Fruit fly (Drosophila melanogaster) whole organism, prepupa: ENCODE data around the gene LysRS.

Source experiments
- Blimp-1 ChIP-seq: fragments of 200-800 bp; sonication (Bioruptor generic); optimal IDR thresholded peaks from 3 replicates; lab custom pipeline; 2017; ENCODE audit warnings: missing biosample characterization, missing genetic modification characterization, mild to moderate bottlenecking, moderate library complexity, missing genetic modification reagents
- CG10669 ChIP-seq: fragments of 200-800 bp; sonication (Bioruptor generic); optimal IDR thresholded peaks from 3 replicates; lab custom pipeline; 2018; ENCODE audit warnings: missing biosample characterization, mild to moderate bottlenecking, missing genetic modification characterization, moderate library complexity
- CG11762 ChIP-seq: fragments of 200-800 bp; sonication (Bioruptor generic); optimal IDR thresholded peaks from 3 replicates; lab custom pipeline; 2016; ENCODE audit warnings: missing biosample characterization, missing genetic modification characterization; ENCODE audit not compliant: insufficient read depth
- CG11902 ChIP-seq: fragments of 200-800 bp; sonication (Bioruptor generic); optimal IDR thresholded peaks from 3 replicates; lab custom pipeline; 2016; ENCODE audit warnings: missing biosample characterization, missing genetic modification characterization
- CG15336 ChIP-seq: fragments of 200-800 bp; sonication (Bioruptor generic); IDR thresholded peaks from 2 replicates; pipeline ENCODE4 v1.3.6; 2022; ENCODE audit warnings: missing biosample characterization, missing genetic modification characterization
- CG1621 ChIP-seq: fragments of 200-800 bp; sonication (Bioruptor generic); optimal IDR thresholded peaks from 3 replicates; lab custom pipeline; 2018; ENCODE audit warnings: missing biosample characterization, mild to moderate bottlenecking, missing genetic modification characterization
- CG16779 ChIP-seq: fragments of 200-800 bp; sonication (Bioruptor generic); optimal IDR thresholded peaks from 3 replicates; lab custom pipeline; 2017; ENCODE audit warnings: missing biosample characterization, mild to moderate bottlenecking, missing genetic modification characterization
- CG3032 ChIP-seq: fragments of 200-800 bp; optimal IDR thresholded peaks from 2 replicates; lab custom pipeline; 2019; ENCODE audit warnings: missing biosample characterization, mild to moderate bottlenecking, missing genetic modification characterization, moderate library complexity
- CG31627 ChIP-seq: fragments of 200-800 bp; sonication (Bioruptor generic); optimal IDR thresholded peaks from 3 replicates; lab custom pipeline; 2016; ENCODE audit warnings: missing biosample characterization, missing genetic modification characterization
- CG32006 ChIP-seq: fragments of 200-800 bp; sonication (Bioruptor generic); optimal IDR thresholded peaks from 3 replicates; lab custom pipeline; 2017; ENCODE audit warnings: missing biosample characterization, mild to moderate bottlenecking, missing genetic modification characterization
- CG3919 ChIP-seq: fragments of 200-800 bp; sonication (Bioruptor generic); optimal IDR thresholded peaks from 3 replicates; lab custom pipeline; 2016; ENCODE audit warnings: missing biosample characterization, missing genetic modification characterization
- CG4318 ChIP-seq: fragments of 200-800 bp; sonication (Bioruptor generic); optimal IDR thresholded peaks from 3 replicates; lab custom pipeline; 2017; ENCODE audit warnings: missing biosample characterization, mild to moderate bottlenecking, missing genetic modification characterization
- CG6163 ChIP-seq: fragments of 200-800 bp; sonication (Bioruptor generic); IDR thresholded peaks from 3 replicates; pipeline ENCODE4 v1.3.6; 2022; ENCODE audit warnings: missing biosample characterization, missing genetic modification characterization
- CG6854 ChIP-seq: fragments of 200-800 bp; sonication (Bioruptor generic); optimal IDR thresholded peaks from 2 replicates; lab custom pipeline; 2017; ENCODE audit warnings: missing biosample characterization, mild to moderate bottlenecking, missing genetic modification characterization
- CG8119 ChIP-seq: fragments of 200-800 bp; sonication (Bioruptor generic); IDR thresholded peaks from 3 replicates; pipeline ENCODE4 v1.3.6; 2022; ENCODE audit warnings: missing biosample characterization, missing genetic modification characterization
- CG8319 ChIP-seq: fragments of 200-800 bp; sonication (Bioruptor generic); optimal IDR thresholded peaks from 3 replicates; lab custom pipeline; 2016; ENCODE audit warnings: missing biosample characterization, missing genetic modification characterization
- CG8632 ChIP-seq: fragments of 200-800 bp; sonication (Bioruptor generic); optimal IDR thresholded peaks from 3 replicates; lab custom pipeline; 2016; ENCODE audit warnings: missing biosample characterization, missing genetic modification characterization
- Eip75B ChIP-seq: fragments of 200-800 bp; sonication (Bioruptor generic); optimal IDR thresholded peaks from 3 replicates; lab custom pipeline; 2016; ENCODE audit warnings: missing biosample characterization, missing genetic modification characterization
- Eip93F ChIP-seq: fragments of 200-800 bp; sonication (Bioruptor generic); optimal IDR thresholded peaks from 2 replicates; lab custom pipeline; 2016; ENCODE audit warnings: missing biosample characterization, mild to moderate bottlenecking, missing genetic modification characterization
- Ets21C ChIP-seq: fragments of 200-800 bp; sonication (Bioruptor generic); optimal IDR thresholded peaks from 3 replicates; lab custom pipeline; 2016; ENCODE audit warnings: missing biosample characterization, missing genetic modification characterization
- Ets96B ChIP-seq: fragments of 200-800 bp; optimal IDR thresholded peaks from 2 replicates; lab custom pipeline; 2019; ENCODE audit warnings: missing biosample characterization, mild to moderate bottlenecking, missing genetic modification characterization, moderate library complexity
- Hr38 ChIP-seq: sonication (Bioruptor generic); optimal IDR thresholded peaks from 2 replicates; lab custom pipeline; 2016; ENCODE audit warnings: missing biosample characterization, missing genetic modification characterization
- Hr39 ChIP-seq: fragments of 200-800 bp; sonication (Bioruptor generic); optimal IDR thresholded peaks from 2 replicates; lab custom pipeline; 2016; ENCODE audit warnings: missing biosample characterization, missing genetic modification characterization
- Lpt ChIP-seq: fragments of 200-800 bp; sonication (Bioruptor generic); optimal IDR thresholded peaks from 3 replicates; lab custom pipeline; 2016; ENCODE audit warnings: missing biosample characterization, missing genetic modification characterization
- Met ChIP-seq: fragments of 200-800 bp; sonication (Bioruptor generic); optimal IDR thresholded peaks from 3 replicates; lab custom pipeline; 2016; ENCODE audit warnings: missing biosample characterization, missing genetic modification characterization
- OdsH ChIP-seq: fragments of 200-800 bp; sonication (Bioruptor generic); optimal IDR thresholded peaks from 3 replicates; lab custom pipeline; 2016; ENCODE audit warnings: missing biosample characterization, missing genetic modification characterization
- Smox ChIP-seq: fragments of 200-800 bp; sonication (Bioruptor generic); optimal IDR thresholded peaks from 3 replicates; lab custom pipeline; 2016; ENCODE audit warnings: missing biosample characterization, missing genetic modification characterization
- Sox15 ChIP-seq: fragments of 200-800 bp; sonication (Bioruptor generic); optimal IDR thresholded peaks from 3 replicates; lab custom pipeline; 2016; ENCODE audit warnings: missing biosample characterization, missing genetic modification characterization
- achi ChIP-seq: fragments of 200-800 bp; sonication (Bioruptor generic); optimal IDR thresholded peaks from 3 replicates; lab custom pipeline; 2016; ENCODE audit warnings: missing biosample characterization, missing genetic modification characterization
- acj6 ChIP-seq: fragments of 200-800 bp; sonication (Bioruptor generic); optimal IDR thresholded peaks from 3 replicates; lab custom pipeline; 2016; ENCODE audit warnings: missing biosample characterization, missing genetic modification characterization
- dac ChIP-seq: fragments of 200-800 bp; sonication (Bioruptor generic); optimal IDR thresholded peaks from 2 replicates; lab custom pipeline; 2017; ENCODE audit warnings: missing biosample characterization, mild to moderate bottlenecking, missing genetic modification characterization
- dsx ChIP-seq: fragments of 200-800 bp; optimal IDR thresholded peaks from 3 replicates; lab custom pipeline; 2019; ENCODE audit warnings: missing biosample characterization, mild to moderate bottlenecking, missing genetic modification characterization, moderate library complexity; ENCODE audit not compliant: poor library complexity, severe bottlenecking
- eg ChIP-seq: fragments of 200-800 bp; sonication (Bioruptor generic); IDR thresholded peaks from 3 replicates; pipeline ENCODE4 v1.3.6; 2022; ENCODE audit warnings: missing biosample characterization, missing genetic modification characterization
- fd59A ChIP-seq: fragments of 200-800 bp; sonication (Bioruptor generic); optimal IDR thresholded peaks from 2 replicates; lab custom pipeline; 2017; ENCODE audit warnings: missing biosample characterization, mild to moderate bottlenecking, missing genetic modification characterization, missing genetic modification reagents
- fkh ChIP-seq: fragments of 200-800 bp; sonication (Bioruptor generic); optimal IDR thresholded peaks from 3 replicates; lab custom pipeline; 2017; ENCODE audit warnings: missing biosample characterization, mild to moderate bottlenecking, missing genetic modification characterization, moderate library complexity
- lz ChIP-seq: fragments of 200-800 bp; sonication (Bioruptor generic); optimal IDR thresholded peaks from 3 replicates; lab custom pipeline; 2016; ENCODE audit warnings: missing biosample characterization, missing genetic modification characterization
- net ChIP-seq: fragments of 200-800 bp; sonication (Bioruptor generic); optimal IDR thresholded peaks from 3 replicates; lab custom pipeline; 2016; ENCODE audit warnings: missing biosample characterization, missing genetic modification characterization
- pdm3 ChIP-seq: fragments of 200-800 bp; sonication (Bioruptor generic); optimal IDR thresholded peaks from 3 replicates; lab custom pipeline; 2016; ENCODE audit warnings: missing biosample characterization, missing genetic modification characterization
- salr ChIP-seq, 2 experiments: fragments of 200-800 bp; sonication (Bioruptor generic); optimal IDR thresholded peaks; 3 replicates each; lab custom pipeline; 2016 to 2018; ENCODE audit warnings: missing biosample characterization in 2 of 2, missing genetic modification characterization in 2 of 2, mild to moderate bottlenecking in 1 of 2
- spab ChIP-seq: fragments of 200-800 bp; sonication (Bioruptor generic); optimal IDR thresholded peaks from 2 replicates; lab custom pipeline; 2017; ENCODE audit warnings: missing biosample characterization, mild to moderate bottlenecking, missing genetic modification characterization, missing genetic modification reagents
- ss ChIP-seq, 2 experiments: fragments of 200-800 bp; sonication (Bioruptor generic); optimal IDR thresholded peaks; 2 replicates in 1 of 2; 3 replicates in 1 of 2; lab custom pipeline; 2017 to 2018; ENCODE audit warnings: mild to moderate bottlenecking in 2 of 2, missing biosample characterization in 2 of 2, missing genetic modification characterization in 2 of 2, moderate library complexity in 1 of 2
- svp ChIP-seq: fragments of 200-800 bp; sonication (Bioruptor generic); peaks from one replicate; lab custom pipeline; 2016; ENCODE audit warnings: missing biosample characterization, missing genetic modification characterization
- topi ChIP-seq: fragments of 200-800 bp; sonication (Bioruptor generic); optimal IDR thresholded peaks from 3 replicates; lab custom pipeline; 2016; ENCODE audit warnings: missing biosample characterization, missing genetic modification characterization
- vri ChIP-seq: fragments of 200-800 bp; sonication (Bioruptor generic); optimal IDR thresholded peaks from 3 replicates; lab custom pipeline; 2016; ENCODE audit warnings: missing biosample characterization, mild to moderate bottlenecking, missing genetic modification characterization

LysRS gene

DNA sequence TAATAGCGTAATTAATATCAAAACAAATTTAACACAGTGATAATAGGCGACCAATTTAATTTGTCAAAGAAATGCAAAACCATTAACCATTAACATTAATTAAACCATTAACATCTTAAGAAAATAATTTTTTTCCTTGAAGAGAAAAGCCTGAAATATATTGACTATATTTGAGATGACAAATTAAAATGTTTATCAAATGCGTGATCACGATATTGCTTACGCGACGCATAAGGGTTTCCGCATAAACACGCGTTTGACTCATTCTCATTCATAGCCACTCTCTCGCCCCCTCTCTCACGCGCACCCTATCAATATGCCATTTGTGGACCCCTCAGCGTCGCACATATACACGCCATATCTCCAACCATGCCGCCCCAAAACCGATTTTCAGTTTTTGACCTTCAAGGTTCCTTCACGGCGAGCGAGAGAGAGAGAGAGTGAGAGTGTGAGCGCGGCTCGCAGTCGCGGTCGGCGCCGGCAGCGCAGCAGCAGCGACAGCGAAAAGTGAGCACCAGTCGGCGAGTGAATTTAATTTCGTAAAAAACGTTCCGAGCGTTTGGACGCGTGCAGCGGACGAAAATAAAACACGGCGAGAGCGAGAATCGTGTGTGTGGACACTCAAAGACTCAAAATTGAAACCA, 23.2 kb downstream of the LysRS start, which contains the start of gene Hex-A (continued):
- peak; percentile 95 for TF ChIP-seq CG6163 (GFP tag; lab: Robert Waterston, UW)
- TF ChIP-seq spab = peak; percentile 94
- peak; percentile 95 for TF ChIP-seq CG11762 (GFP tag; lab: Kevin White, UChicago)
- peak; percentile 96 for TF ChIP-seq CG15336 (GFP tag; lab: Robert Waterston, UW)
- TF ChIP-seq CG11902 (GFP tag; lab: Kevin White, UChicago) = peak; percentile 89
- peak; percentile 95 for TF ChIP-seq CG6854 (GFP tag; lab: Kevin White, UChicago)
- TF ChIP-seq CG4318 (GFP tag; lab: Kevin White, UChicago) = peak; percentile 89
- peak; percentile 92 for TF ChIP-seq OdsH (GFP tag; lab: Kevin White, UChicago)
- peak; percentile 96 for TF ChIP-seq CG31627

DNA sequence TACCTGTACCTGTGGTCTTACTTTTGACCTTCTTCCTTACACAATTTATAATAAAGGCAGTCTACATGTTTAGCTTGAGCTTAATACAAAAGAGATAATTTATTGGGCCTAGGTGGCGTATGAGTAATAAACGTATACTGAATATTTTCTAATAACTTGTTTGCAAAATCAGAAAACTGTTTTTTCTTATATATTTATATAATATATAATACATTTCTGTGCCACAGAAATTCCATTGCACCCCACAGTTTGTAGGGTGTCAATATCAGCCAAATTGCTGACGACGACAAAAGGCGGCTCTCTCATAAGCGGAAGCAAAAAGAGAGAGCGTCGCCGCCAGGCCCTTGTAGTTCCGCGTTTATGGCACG, 23.8 kb downstream of the LysRS start:
- TF ChIP-seq ss (GFP tag; optimal IDR thresholded peaks at IDR 0.05; lab: Kevin White, UChicago) (no peak), fkh (GFP tag; lab: Kevin White, UChicago) (no peak), Met (GFP tag; lab: Kevin White, UChicago) (no peak)

DNA sequence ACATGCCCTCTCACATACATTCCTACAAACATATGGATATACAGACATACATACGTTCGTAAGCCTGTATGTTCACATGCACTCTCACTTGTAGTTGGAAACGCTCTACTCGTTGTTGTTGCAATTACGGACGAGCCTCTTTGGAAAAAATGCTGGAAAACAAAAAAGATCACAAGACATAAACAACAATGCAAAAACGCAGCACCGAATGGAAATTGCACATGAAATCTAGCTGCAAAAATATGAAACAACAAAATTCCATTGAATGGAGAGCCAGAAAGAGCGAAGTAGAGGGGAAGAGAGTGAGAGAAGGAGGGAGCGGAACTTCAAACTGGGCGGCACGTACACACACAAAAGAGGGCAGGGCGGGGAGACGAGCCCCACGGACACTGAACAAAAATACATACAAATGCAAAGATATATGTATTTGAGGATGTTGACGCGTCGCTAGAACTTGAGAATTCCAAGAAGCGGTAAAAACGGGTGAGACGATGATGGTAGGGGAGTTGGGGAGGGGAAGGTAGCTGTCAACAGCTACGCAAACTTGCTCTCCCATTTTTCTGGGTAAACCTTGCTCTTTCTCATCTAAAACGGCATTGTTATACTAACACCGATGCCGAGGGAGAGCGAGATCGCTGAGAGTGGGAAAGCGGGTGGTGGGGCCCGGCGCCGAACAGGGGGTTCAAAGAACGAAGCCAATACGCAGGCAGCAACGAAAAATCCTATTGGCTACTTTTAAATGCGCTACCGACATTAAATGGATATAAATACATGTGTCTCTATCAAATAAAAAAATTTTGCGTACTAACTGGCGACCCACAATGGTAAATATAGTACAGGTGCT, 24.4 kb downstream of the LysRS start:
- TF ChIP-seq dac (GFP tag; lab: Kevin White, UChicago) (peak; percentile 41), Ets21C (GFP tag; lab: Kevin White, UChicago) (no peak), Hr38 (GFP tag; lab: Kevin White, UChicago) (no peak), Eip93F (GFP tag; lab: Kevin White, UChicago) (no peak), topi (GFP tag; lab: Kevin White, UChicago) (no peak), CG8119 (GFP tag; lab: Robert Waterston, UW) (no peak; the same call in 1 of the 3 replicates), Eip75B (no peak), CG6163 (GFP tag; lab: Robert Waterston, UW) (peak; percentile 50; the same call in 2 of the 3 replicates), eg (GFP tag; lab: Robert Waterston, UW) (peak; percentile 55; the same call in 1 of the 3 replicates), lz (no peak), salr (GFP tag; optimal IDR thresholded peaks at IDR 0.05; lab: Kevin White, UChicago) (no peak), OdsH (GFP tag; lab: Kevin White, UChicago) (peak; percentile 48), fkh (GFP tag; lab: Kevin White, UChicago) (peak; percentile 91), net (GFP tag; lab: Kevin White, UChicago) (no peak), achi (GFP tag; lab: Kevin White, UChicago) (peak; percentile 31), CG10669 (GFP tag; lab: Kevin White, UChicago) (peak; percentile 30), Ets96B (tag; lab: Kevin White, UChicago) (peak; percentile 34), CG16779 (tag; lab: Kevin White, UChicago) (no peak), acj6 (GFP tag; lab: Kevin White, UChicago) (no peak), CG8319 (GFP tag; lab: Kevin White, UChicago) (no peak), Smox (GFP tag; lab: Kevin White, UChicago) (no peak), Sox15 (peak; percentile 39), CG3919 (no peak), Met (GFP tag; lab: Kevin White, UChicago) (no peak), Blimp-1 (GFP tag; lab: Kevin White, UChicago) (peak; percentile 69), CG31627 (no peak), Lpt (GFP tag; lab: Kevin White, UChicago) (peak; percentile 39), dsx (GFP tag; lab: Kevin White, UChicago) (no peak), fd59A (GFP tag; lab: Kevin White, UChicago) (peak; percentile 31), svp (peak; percentile 82), CG32006 (GFP tag; lab: Kevin White, UChicago) (peak; percentile 65), CG11762 (GFP tag; lab: Kevin White, UChicago) (peak; percentile 27), ss (GFP tag; optimal IDR thresholded peaks at IDR 0.05; lab: Kevin White, UChicago) (no peak), pdm3 (GFP tag; lab: Kevin White, UChicago) (peak; percentile 35), Hr39 (GFP tag; lab: Kevin White, UChicago) (peak; percentile 29), vri (GFP tag; lab: Kevin White, UChicago) (peak; percentile 55), CG3032 (tag; lab: Kevin White, UChicago) (peak; percentile 54), CG8632 (GFP tag; lab: Kevin White, UChicago) (no peak), CG1621 (no peak)
